Worm (Caenorhabditis elegans) whole organism, young adult: ENCODE measurements around the gene C32D5.8.

Experiments used
- B0019.2 ChIP-seq: fragments of 200-800 bp; sonication (Bioruptor generic); conservative IDR thresholded peaks from 2 replicates; pipeline ENCODE4 v1.3.6; 2022; ENCODE audit warnings: missing genetic modification reagents, missing genetic modification characterization, missing compliant biosample characterization
- C17E4.6 ChIP-seq: fragments of 200-800 bp; sonication (Bioruptor generic); IDR thresholded peaks from 2 replicates; pipeline ENCODE4 v1.3.6; 2022; ENCODE audit warnings: missing genetic modification reagents, missing genetic modification characterization, missing compliant biosample characterization
- D2030.7 ChIP-seq: fragments of 200-800 bp; sonication (Bioruptor generic); IDR thresholded peaks from 2 replicates; pipeline ENCODE4 v1.3.6; 2022; ENCODE audit warnings: missing genetic modification reagents, missing genetic modification characterization, missing compliant biosample characterization
- F10E7.11 ChIP-seq: sonication (generic microtip); optimal IDR thresholded peaks from 2 replicates; lab custom pipeline; 2017; ENCODE audit warnings: mild to moderate bottlenecking, missing genetic modification characterization, moderate library complexity, missing compliant biosample characterization
- F22D6.2 ChIP-seq: sonication (generic microtip); optimal IDR thresholded peaks from 2 replicates; lab custom pipeline; 2016; ENCODE audit warnings: mild to moderate bottlenecking, missing genetic modification characterization, missing compliant biosample characterization
- Y53G8AR.9 ChIP-seq: fragments of 200-800 bp; sonication (Bioruptor generic); conservative IDR thresholded peaks from 2 replicates; pipeline ENCODE4 v1.3.6; 2022; ENCODE audit warnings: missing genetic modification reagents, missing genetic modification characterization, missing compliant biosample characterization
- Y56A3A.18 ChIP-seq: fragments of 200-800 bp; sonication (Bioruptor generic); IDR thresholded peaks from 2 replicates; pipeline ENCODE4 v1.3.6; 2022; ENCODE audit warnings: missing genetic modification reagents, missing genetic modification characterization, missing compliant biosample characterization
- ama-1 ChIP-seq, 3 experiments: fragments of 150-350 bp in 1 of 3; sonication (generic microtip) in 2 of 3; optimal IDR thresholded peaks; 2 replicates each; lab custom pipeline; 2014 to 2018; ENCODE audit warnings: missing biosample characterization in 2 of 3, missing genetic modification characterization in 2 of 3, missing genetic modification reagents in 2 of 3
- aptf-2 ChIP-seq: fragments of 200-800 bp; sonication (Bioruptor generic); conservative IDR thresholded peaks from 2 replicates; pipeline ENCODE4 v1.3.6; 2022; ENCODE audit warnings: missing genetic modification reagents, missing genetic modification characterization, missing compliant biosample characterization
- atf-7 ChIP-seq: sonication (generic microtip); optimal IDR thresholded peaks from 2 replicates; lab custom pipeline; 2017; ENCODE audit warnings: mild to moderate bottlenecking, missing genetic modification characterization, missing compliant biosample characterization
- athp-1 ChIP-seq: sonication (generic microtip); optimal IDR thresholded peaks from 2 replicates; lab custom pipeline; 2017; ENCODE audit warnings: mild to moderate bottlenecking, missing genetic modification characterization, missing compliant biosample characterization
- attf-3 ChIP-seq: fragments of 200-800 bp; sonication (Bioruptor generic); conservative IDR thresholded peaks from 2 replicates; pipeline ENCODE4 v1.3.6; 2022; ENCODE audit warnings: missing genetic modification reagents, missing genetic modification characterization, missing compliant biosample characterization
- attf-5 ChIP-seq: fragments of 200-800 bp; sonication (Bioruptor generic); optimal IDR thresholded peaks from 2 replicates; lab custom pipeline; 2018; ENCODE audit warnings: mild to moderate bottlenecking, missing genetic modification characterization, missing compliant biosample characterization
- attf-6 ChIP-seq: fragments of 200-800 bp; sonication (Bioruptor generic); IDR thresholded peaks from 2 replicates; pipeline ENCODE4 v1.3.6; 2022; ENCODE audit warnings: missing genetic modification reagents, missing genetic modification characterization, missing compliant biosample characterization
- bed-2 ChIP-seq: fragments of 200-800 bp; sonication (Bioruptor generic); IDR thresholded peaks from 2 replicates; pipeline ENCODE4 v1.3.6; 2022; ENCODE audit warnings: missing genetic modification reagents, missing genetic modification characterization, missing compliant biosample characterization
- ccch-3 ChIP-seq: fragments of 200-800 bp; sonication (Bioruptor generic); optimal IDR thresholded peaks from 2 replicates; lab custom pipeline; 2018; ENCODE audit warnings: mild to moderate bottlenecking, missing genetic modification characterization, missing compliant biosample characterization
- cebp-1 ChIP-seq, 2 experiments: fragments of 200-800 bp in 1 of 2; sonication (Bioruptor generic) in 1 of 2; sonication (generic microtip) in 1 of 2; IDR thresholded peaks in 1 of 2; optimal IDR thresholded peaks in 1 of 2; 2 replicates each; pipeline versions ENCODE4 v1.3.6 to Lab custom; 2017 to 2022; ENCODE audit warnings: missing compliant biosample characterization in 2 of 2, missing genetic modification characterization in 2 of 2, mild to moderate bottlenecking in 1 of 2, missing genetic modification reagents in 1 of 2, moderate library complexity in 1 of 2
- chd-7 ChIP-seq: sonication (generic microtip); optimal IDR thresholded peaks from 2 replicates; lab custom pipeline; 2016; ENCODE audit warnings: mild to moderate bottlenecking, missing genetic modification characterization, moderate library complexity, missing compliant biosample characterization
- die-1 ChIP-seq: sonication (generic microtip); optimal IDR thresholded peaks from 2 replicates; lab custom pipeline; 2016; ENCODE audit warnings: missing genotype, mild to moderate bottlenecking, missing genetic modification characterization, missing compliant biosample characterization
- dox-1 ChIP-seq: fragments of 200-800 bp; sonication (Bioruptor generic); IDR thresholded peaks from 2 replicates; pipeline ENCODE4 v1.3.6; 2022; ENCODE audit warnings: missing genetic modification reagents, missing genetic modification characterization, missing compliant biosample characterization
- efl-1 ChIP-seq: fragments of 150-350 bp; optimal IDR thresholded peaks from 2 replicates; lab custom pipeline; 2014; ENCODE audit warnings: missing biosample characterization, missing genetic modification reagents, missing genetic modification characterization
- egrh-3 ChIP-seq: fragments of 200-800 bp; sonication (Bioruptor generic); IDR thresholded peaks from 2 replicates; pipeline ENCODE4 v1.3.6; 2022; ENCODE audit warnings: missing genetic modification reagents, missing genetic modification characterization, missing compliant biosample characterization
- hlh-12 ChIP-seq: sonication (generic microtip); optimal IDR thresholded peaks from 2 replicates; lab custom pipeline; 2016; ENCODE audit warnings: missing genetic modification characterization, missing compliant biosample characterization
- hlh-26 ChIP-seq: fragments of 200-800 bp; sonication (Bioruptor generic); conservative IDR thresholded peaks from 2 replicates; pipeline ENCODE4 v1.3.6; 2022; ENCODE audit warnings: missing genetic modification reagents, missing genetic modification characterization, missing compliant biosample characterization
- let-526 ChIP-seq: fragments of 200-800 bp; sonication (Bioruptor generic); IDR thresholded peaks from 2 replicates; pipeline ENCODE4 v1.3.6; 2022; ENCODE audit warnings: missing genetic modification reagents, missing genetic modification characterization, missing compliant biosample characterization
- let-607 ChIP-seq, 2 experiments: fragments of 200-800 bp in 1 of 2; sonication (Bioruptor generic) in 1 of 2; sonication (generic microtip) in 1 of 2; optimal IDR thresholded peaks; 2 replicates each; lab custom pipeline; 2016 to 2018; ENCODE audit warnings: mild to moderate bottlenecking in 2 of 2, missing compliant biosample characterization in 2 of 2, missing genetic modification characterization in 2 of 2, moderate library complexity in 2 of 2, missing genotype in 1 of 2
- lin-26 ChIP-seq: fragments of 200-800 bp; sonication (Bioruptor generic); IDR thresholded peaks from 2 replicates; pipeline ENCODE4 v1.3.6; 2022; ENCODE audit warnings: missing genetic modification reagents, missing genetic modification characterization, missing compliant biosample characterization
- lin-54 ChIP-seq: fragments of 200-800 bp; sonication (Bioruptor generic); optimal IDR thresholded peaks from 2 replicates; lab custom pipeline; 2018; ENCODE audit warnings: mild to moderate bottlenecking, missing genetic modification characterization, missing compliant biosample characterization
- lsy-27 ChIP-seq: sonication (generic microtip); optimal IDR thresholded peaks from 2 replicates; lab custom pipeline; 2017; ENCODE audit warnings: missing genetic modification characterization, mild to moderate bottlenecking, missing compliant biosample characterization, antibody characterized with exemption, missing genotype, borderline replicate concordance; ENCODE audit not compliant: insufficient read depth
- madf-3 ChIP-seq: fragments of 200-800 bp; sonication (Bioruptor generic); IDR thresholded peaks from 2 replicates; pipeline ENCODE4 v1.3.6; 2022; ENCODE audit warnings: missing genetic modification reagents, missing genetic modification characterization, missing compliant biosample characterization
- madf-8 ChIP-seq: fragments of 200-800 bp; sonication (Bioruptor generic); conservative IDR thresholded peaks from 2 replicates; pipeline ENCODE4 v1.3.6; 2022; ENCODE audit warnings: missing genetic modification reagents, missing genetic modification characterization, missing compliant biosample characterization
- mxl-1 ChIP-seq: sonication (generic microtip); optimal IDR thresholded peaks from 2 replicates; lab custom pipeline; 2016; ENCODE audit warnings: missing genetic modification characterization, missing compliant biosample characterization
- nfya-1 ChIP-seq: sonication (generic microtip); optimal IDR thresholded peaks from 2 replicates; lab custom pipeline; 2017; ENCODE audit warnings: antibody characterized with exemption, missing compliant biosample characterization, missing genetic modification characterization, borderline replicate concordance; ENCODE audit not compliant: insufficient read depth
- nfya-2 ChIP-seq: fragments of 200-800 bp; sonication (Bioruptor generic); IDR thresholded peaks from 2 replicates; pipeline ENCODE4 v1.3.6; 2022; ENCODE audit warnings: missing genetic modification reagents, missing genetic modification characterization, missing compliant biosample characterization
- nhr-179 ChIP-seq: sonication (generic microtip); optimal IDR thresholded peaks from 2 replicates; lab custom pipeline; 2016; ENCODE audit warnings: mild to moderate bottlenecking, missing genetic modification characterization, missing compliant biosample characterization
- repo-1 ChIP-seq: sonication (generic microtip); optimal IDR thresholded peaks from 2 replicates; lab custom pipeline; 2017; ENCODE audit warnings: mild to moderate bottlenecking, missing genetic modification characterization, missing compliant biosample characterization
- rpc-1 ChIP-seq, 2 experiments: fragments of 150-350 bp in 1 of 2; sonication (generic microtip) in 1 of 2; optimal IDR thresholded peaks; 2 replicates each; lab custom pipeline; 2014 to 2018; ENCODE audit warnings: missing biosample characterization in 1 of 2, missing genetic modification characterization in 1 of 2, missing genetic modification reagents in 1 of 2, missing genotype in 1 of 2
- sdz-38 ChIP-seq: sonication (generic microtip); optimal IDR thresholded peaks from 2 replicates; lab custom pipeline; 2016; ENCODE audit warnings: missing genotype, missing genetic modification characterization, missing compliant biosample characterization
- snpc-1.1 ChIP-seq: sonication (generic microtip); optimal IDR thresholded peaks from 2 replicates; lab custom pipeline; 2017; ENCODE audit warnings: missing genetic modification characterization, mild to moderate bottlenecking, missing compliant biosample characterization, antibody characterized with exemption, moderate library complexity, missing genotype, missing genetic modification reagents; ENCODE audit not compliant: insufficient read depth
- snpc-3.4 ChIP-seq: sonication (generic microtip); optimal IDR thresholded peaks from 2 replicates; lab custom pipeline; 2017; ENCODE audit warnings: missing genetic modification characterization, mild to moderate bottlenecking, missing compliant biosample characterization, antibody characterized with exemption, moderate library complexity, missing genotype, missing genetic modification reagents
- tbp1 ChIP-seq: fragments of 200-800 bp; sonication (Bioruptor generic); optimal IDR thresholded peaks from 2 replicates; lab custom pipeline; 2018; ENCODE audit warnings: mild to moderate bottlenecking, missing genetic modification characterization, missing compliant biosample characterization
- tlf-1 ChIP-seq: fragments of 200-800 bp; sonication (Bioruptor generic); optimal IDR thresholded peaks from 2 replicates; lab custom pipeline; 2018; ENCODE audit warnings: mild to moderate bottlenecking, missing genetic modification characterization, missing compliant biosample characterization
- zfh-2 ChIP-seq: fragments of 200-800 bp; sonication (Bioruptor generic); conservative IDR thresholded peaks from 2 replicates; pipeline ENCODE4 v1.3.6; 2022; ENCODE audit warnings: missing genetic modification reagents, missing genetic modification characterization, missing compliant biosample characterization
- ztf-22 ChIP-seq: fragments of 200-800 bp; sonication (Bioruptor generic); optimal IDR thresholded peaks from 2 replicates; lab custom pipeline; 2018; ENCODE audit warnings: mild to moderate bottlenecking, missing genetic modification characterization, moderate library complexity, missing compliant biosample characterization

The C32D5.8 gene

DNA sequence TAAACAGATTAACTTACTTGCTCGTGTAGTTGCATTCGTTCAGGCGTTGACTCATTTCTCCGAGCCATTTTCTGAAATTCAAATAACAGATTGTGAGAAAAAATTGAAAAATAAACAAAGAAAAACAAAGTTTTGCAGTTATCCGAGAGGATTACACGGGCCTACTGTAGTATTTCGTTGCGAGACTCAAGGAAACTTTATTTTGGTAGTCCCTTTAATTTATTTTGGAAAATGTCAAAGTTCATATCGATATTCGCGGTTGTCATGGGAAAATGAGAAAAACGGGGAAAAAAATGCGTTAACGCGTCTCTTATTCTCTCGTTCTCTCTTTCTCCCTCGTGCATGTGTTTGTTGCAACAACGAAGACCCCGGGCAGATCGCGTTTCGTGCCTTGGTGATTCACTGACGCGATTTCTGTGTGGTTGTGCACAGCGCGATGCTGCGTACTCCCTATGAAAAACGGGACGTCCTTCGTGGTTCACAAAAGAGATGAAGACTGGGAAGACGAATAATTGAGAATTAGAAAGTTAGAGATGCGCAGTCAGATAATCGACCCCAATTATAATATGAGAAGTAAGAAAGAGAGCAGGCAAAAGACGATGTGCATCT is 14.4 kb downstream of the C32D5.8 start, which contains the start of gene set-4 (continued):
- TF ChIP-seq snpc-1.1 (tag; lab: Kevin White, UChicago) = no peak
- TF ChIP-seq F10E7.11 (tag; lab: Kevin White, UChicago) = no peak
- TF ChIP-seq atf-7 (tag; lab: Kevin White, UChicago) = peak; percentile 77
- TF ChIP-seq aptf-2 (GFP tag; lab: Robert Waterston, UW) = no peak
- TF ChIP-seq tbp1 = peak; percentile 62
- no peak for TF ChIP-seq die-1 (tag; lab: Kevin White, UChicago)
- TF ChIP-seq zfh-2 (GFP tag; lab: Robert Waterston, UW) = peak; percentile 96
- no peak for TF ChIP-seq nfya-2
- TF ChIP-seq Y56A3A.18 = no peak
- TF ChIP-seq let-526 (GFP tag; lab: Robert Waterston, UW) = 0 out of 2 replicates have a peak, but pooled peaks have one; percentile 51
- TF ChIP-seq mxl-1 (tag; lab: Kevin White, UChicago) = no peak
- no peak for TF ChIP-seq nhr-179 (tag; lab: Kevin White, UChicago)
- peak; percentile 44 for TF ChIP-seq F22D6.2 (tag; lab: Kevin White, UChicago)
- TF ChIP-seq madf-8 (GFP tag; lab: Robert Waterston, UW) = peak; percentile 30; the same call in 1 of the 2 replicates
- TF ChIP-seq B0019.2 (GFP tag; lab: Robert Waterston, UW) = no peak; the same call in 1 of the 2 replicates
- TF ChIP-seq, all 124 proteins: peak for 58

- TF ChIP-seq egrh-3 (GFP tag; lab: Robert Waterston, UW) = no peak
- no peak for TF ChIP-seq chd-7 (tag; lab: Kevin White, UChicago)
- TF ChIP-seq C17E4.6 (GFP tag; lab: Robert Waterston, UW) = no peak
- TF ChIP-seq ama-1 (optimal IDR thresholded peaks at IDR 0.05; lab: Kevin White, UChicago) = no peak
- no peak for TF ChIP-seq ama-1 (GFP tag; optimal IDR thresholded peaks at IDR 0.05; lab: Kevin White, UChicago)
- TF ChIP-seq bed-2 = no peak
- TF ChIP-seq hlh-12 (tag; lab: Kevin White, UChicago) = no peak
- TF ChIP-seq rpc-1 (optimal IDR thresholded peaks at IDR 0.05; lab: Kevin White, UChicago) = no peak
- no peak for TF ChIP-seq rpc-1 (tag; optimal IDR thresholded peaks at IDR 0.05; lab: Kevin White, UChicago)
- TF ChIP-seq attf-6 (GFP tag; lab: Robert Waterston, UW) = no peak
- TF ChIP-seq let-607 (tag; optimal IDR thresholded peaks at IDR 0.05; lab: Kevin White, UChicago) = peak in 1 of 2 experiments; percentile 30
- TF ChIP-seq nfya-1 (tag; lab: Kevin White, UChicago) = no peak
- TF ChIP-seq ztf-22 = peak; percentile 62
- no peak for TF ChIP-seq efl-1
- no peak for TF ChIP-seq tlf-1 (GFP tag; lab: Kevin White, UChicago)
- peak; percentile 56; the same call in 1 of the 2 replicates for TF ChIP-seq dox-1 (GFP tag; lab: Robert Waterston, UW)
- TF ChIP-seq sdz-38 (tag; lab: Kevin White, UChicago) = no peak
- peak; percentile 2 for TF ChIP-seq attf-5
- peak; percentile 36 for TF ChIP-seq atf-7 (tag; lab: Kevin White, UChicago)
- no peak for TF ChIP-seq lin-26 (GFP tag; lab: Robert Waterston, UW)
- TF ChIP-seq hlh-26 (GFP tag; lab: Robert Waterston, UW) = no peak
- no peak for TF ChIP-seq cebp-1 (GFP tag; IDR thresholded peaks at IDR 0.05; lab: Robert Waterston, UW)
- TF ChIP-seq cebp-1 (tag; optimal IDR thresholded peaks at IDR 0.05; lab: Kevin White, UChicago) = no peak
- no peak for TF ChIP-seq madf-3
- no peak for TF ChIP-seq attf-3
- TF ChIP-seq athp-1 (tag; lab: Kevin White, UChicago) = no peak
- TF ChIP-seq snpc-1.1 (tag; lab: Kevin White, UChicago) = no peak
- TF ChIP-seq lin-54 (GFP tag; lab: Kevin White, UChicago) = no peak
- no peak for TF ChIP-seq D2030.7
- TF ChIP-seq Y53G8AR.9 (GFP tag; lab: Robert Waterston, UW) = no peak
- TF ChIP-seq snpc-3.4 = no peak
- TF ChIP-seq repo-1 (tag; lab: Kevin White, UChicago) = no peak
- TF ChIP-seq ccch-3 = no peak
- no peak for TF ChIP-seq lsy-27
Observed at ce11 chrII:6328672-6329071, 17.1 kb downstream of the C32D5.8 start.
